Worm (Caenorhabditis elegans) whole organism, early embryonic: ENCODE measurements around the gene F16G10.1.

Source experiments
- B0310.2 ChIP-seq: sonication (generic microtip); optimal IDR thresholded peaks from 2 replicates; lab custom pipeline; 2016; ENCODE audit warnings: mild to moderate bottlenecking, missing genetic modification characterization, missing compliant biosample characterization
- F13C5.2 ChIP-seq: sonication (generic microtip); optimal IDR thresholded peaks from 2 replicates; lab custom pipeline; 2017; ENCODE audit warnings: mild to moderate bottlenecking, missing genetic modification characterization, inconsistent platforms, missing compliant biosample characterization
- ama-1 ChIP-seq: fragments of 150-350 bp; optimal IDR thresholded peaks from 2 replicates; lab custom pipeline; 2014
- ceh-13 ChIP-seq: fragments of 200-800 bp; sonication (Bioruptor generic); optimal IDR thresholded peaks from 2 replicates; lab custom pipeline; 2018; ENCODE audit warnings: mild to moderate bottlenecking, missing genetic modification characterization, missing compliant biosample characterization
- ceh-36 ChIP-seq: sonication (generic microtip); optimal IDR thresholded peaks from 2 replicates; lab custom pipeline; 2016; ENCODE audit warnings: missing genetic modification characterization, inconsistent platforms, missing compliant biosample characterization
- hmbx-1 ChIP-seq: sonication (generic microtip); optimal IDR thresholded peaks from 2 replicates; lab custom pipeline; 2016; ENCODE audit warnings: mild to moderate bottlenecking, missing genetic modification characterization, missing compliant biosample characterization
- hnd-1 ChIP-seq: sonication (generic microtip); optimal IDR thresholded peaks from 2 replicates; lab custom pipeline; 2016; ENCODE audit warnings: missing genetic modification characterization, missing compliant biosample characterization
- pes-1 ChIP-seq: fragments of 200-800 bp; sonication (Bioruptor generic); IDR thresholded peaks from 2 replicates; pipeline ENCODE4 v1.3.6; 2022; ENCODE audit warnings: missing genetic modification reagents, missing genetic modification characterization, missing compliant biosample characterization
- scrt-1 ChIP-seq: fragments of 200-800 bp; sonication (Bioruptor generic); IDR thresholded peaks from 2 replicates; pipeline ENCODE4 v1.3.6; 2022; ENCODE audit warnings: missing genetic modification characterization, missing compliant biosample characterization
- sea-1 ChIP-seq: fragments of 200-800 bp; sonication (Bioruptor generic); conservative IDR thresholded peaks from 2 replicates; pipeline ENCODE4 v1.3.6; 2022; ENCODE audit warnings: missing genetic modification characterization, missing compliant biosample characterization
- tbx-37 ChIP-seq: fragments of 200-800 bp; sonication (Bioruptor generic); conservative IDR thresholded peaks from 2 replicates; pipeline ENCODE4 v1.3.6; 2022; ENCODE audit warnings: missing genetic modification reagents, missing genetic modification characterization, missing compliant biosample characterization

ce11 chrII:2368956-2369355, 35.1 kb upstream of the F16G10.1 start, which contains the start of gene hpo-25:
- TF ChIP-seq ama-1 (lab: Kevin White, UChicago) (no peak), scrt-1 (GFP tag; lab: Robert Waterston, UW) (no peak), hnd-1 (tag; lab: Kevin White, UChicago) (no peak), sea-1 (GFP tag; lab: Robert Waterston, UW) (no peak), hmbx-1 (tag; lab: Kevin White, UChicago) (no peak), pes-1 (GFP tag; lab: Robert Waterston, UW) (no peak), ceh-36 (tag; lab: Kevin White, UChicago) (no peak), F13C5.2 (no peak), B0310.2 (no peak), ceh-13 (no peak), tbx-37 (GFP tag; lab: Robert Waterston, UW) (no peak)
